Fruit fly (Drosophila melanogaster) whole organism, embryonic: ENCODE results near the gene CG5377.
A peak's percentile ranks its signal among the peaks of the same experiment; 100 is the strongest.

Source experiments
- Asciz ChIP-seq: fragments of 200-800 bp; sonication (Bioruptor generic); optimal IDR thresholded peaks from 2 replicates; lab custom pipeline; 2017; ENCODE audit warnings: missing biosample characterization, mild to moderate bottlenecking, missing genetic modification characterization, missing genetic modification reagents
- Bteb2 ChIP-seq: fragments of 200-800 bp; sonication (Bioruptor generic); optimal IDR thresholded peaks from 2 replicates; lab custom pipeline; 2016; ENCODE audit warnings: missing biosample characterization, missing genetic modification characterization
- CG10321 ChIP-seq: fragments of 200-800 bp; sonication (Bioruptor generic); IDR thresholded peaks from 2 replicates; pipeline ENCODE4 v1.3.6; 2022; ENCODE audit warnings: missing biosample characterization, missing genetic modification characterization
- CG11398 ChIP-seq: fragments of 200-800 bp; sonication (Bioruptor generic); optimal IDR thresholded peaks from 2 replicates; lab custom pipeline; 2016; ENCODE audit warnings: missing biosample characterization, missing genetic modification characterization
- CG11504 ChIP-seq: fragments of 200-800 bp; sonication (Bioruptor generic); optimal IDR thresholded peaks from 3 replicates; lab custom pipeline; 2019; ENCODE audit warnings: missing biosample characterization, mild to moderate bottlenecking, missing genetic modification characterization, moderate library complexity
- CG12942 ChIP-seq: fragments of 200-800 bp; sonication (Bioruptor generic); optimal IDR thresholded peaks from 3 replicates; lab custom pipeline; 2016; ENCODE audit warnings: missing biosample characterization, missing genetic modification characterization
- CG13775 ChIP-seq: fragments of 200-800 bp; sonication (Bioruptor generic); optimal IDR thresholded peaks from 3 replicates; lab custom pipeline; 2017; ENCODE audit warnings: missing biosample characterization, mild to moderate bottlenecking, missing genetic modification characterization
- CG14710 ChIP-seq: fragments of 200-800 bp; sonication (Bioruptor generic); optimal IDR thresholded peaks from 3 replicates; lab custom pipeline; 2019; ENCODE audit warnings: missing biosample characterization, mild to moderate bottlenecking, missing genetic modification characterization, moderate library complexity
- CG15011 ChIP-seq: fragments of 200-800 bp; sonication (Bioruptor generic); optimal IDR thresholded peaks from 3 replicates; lab custom pipeline; 2018; ENCODE audit warnings: missing biosample characterization, mild to moderate bottlenecking, missing genetic modification characterization
- CG16813 ChIP-seq: fragments of 200-800 bp; sonication (Bioruptor generic); IDR thresholded peaks from 3 replicates; pipeline ENCODE4 v1.3.6; 2022; ENCODE audit warnings: missing biosample characterization, missing genetic modification characterization; ENCODE audit not compliant: partially characterized antibody
- CG17186 ChIP-seq: fragments of 200-800 bp; sonication (Bioruptor generic); optimal IDR thresholded peaks from 3 replicates; lab custom pipeline; 2017; ENCODE audit warnings: missing biosample characterization, missing genetic modification reagents, missing genetic modification characterization
- CG17612 ChIP-seq: fragments of 200-800 bp; sonication (Bioruptor generic); IDR thresholded peaks from 2 replicates; pipeline ENCODE4 v1.3.6; 2022; ENCODE audit warnings: missing biosample characterization, missing genetic modification characterization
- CG17829 ChIP-seq: fragments of 200-800 bp; optimal IDR thresholded peaks from 2 replicates; lab custom pipeline; 2019; ENCODE audit warnings: missing biosample characterization, mild to moderate bottlenecking, missing genetic modification characterization, moderate library complexity
- CG2120 ChIP-seq: fragments of 200-800 bp; sonication (Bioruptor generic); optimal IDR thresholded peaks from 3 replicates; lab custom pipeline; 2016; ENCODE audit warnings: missing biosample characterization, missing genetic modification characterization
- CG2199 ChIP-seq: fragments of 200-800 bp; sonication (Bioruptor generic); IDR thresholded peaks from 3 replicates; pipeline ENCODE4 v1.3.6; 2022; ENCODE audit warnings: missing biosample characterization, missing genetic modification characterization
- CG30403 ChIP-seq: fragments of 200-800 bp; sonication (Bioruptor generic); optimal IDR thresholded peaks from 3 replicates; lab custom pipeline; 2016; ENCODE audit warnings: missing biosample characterization, missing genetic modification characterization
- CG30431 ChIP-seq: fragments of 200-800 bp; sonication (Bioruptor generic); optimal IDR thresholded peaks from 2 replicates; lab custom pipeline; 2017; ENCODE audit warnings: missing biosample characterization, missing genetic modification characterization
- CG31365 ChIP-seq: fragments of 200-800 bp; sonication (Bioruptor generic); optimal IDR thresholded peaks from 2 replicates; lab custom pipeline; 2018; ENCODE audit warnings: missing biosample characterization, mild to moderate bottlenecking, missing genetic modification characterization
- CG4617 ChIP-seq: fragments of 200-800 bp; sonication (Bioruptor generic); optimal IDR thresholded peaks from 3 replicates; lab custom pipeline; 2016; ENCODE audit warnings: missing biosample characterization, missing genetic modification characterization, borderline replicate concordance
- CG5180 ChIP-seq: fragments of 200-800 bp; sonication (Bioruptor generic); optimal IDR thresholded peaks from 3 replicates; lab custom pipeline; 2017; ENCODE audit warnings: missing biosample characterization, missing genetic modification characterization, mild to moderate bottlenecking, moderate library complexity, missing genetic modification reagents
- CG8478 ChIP-seq: fragments of >200 bp; optimal IDR thresholded peaks from 2 replicates; lab custom pipeline; 2018
- CG9727 ChIP-seq: fragments of 200-800 bp; sonication (Bioruptor generic); optimal IDR thresholded peaks from 3 replicates; lab custom pipeline; 2017; ENCODE audit warnings: missing biosample characterization, mild to moderate bottlenecking, missing genetic modification characterization
- CTCF ChIP-seq: fragments of 200-800 bp; sonication (Bioruptor generic); optimal IDR thresholded peaks from 2 replicates; lab custom pipeline; 2017; ENCODE audit warnings: missing biosample characterization, mild to moderate bottlenecking, missing genetic modification characterization, moderate library complexity
- CoRest ChIP-seq: fragments of 200-800 bp; sonication (Bioruptor generic); optimal IDR thresholded peaks from 3 replicates; lab custom pipeline; 2018; ENCODE audit warnings: missing biosample characterization, mild to moderate bottlenecking, missing genetic modification characterization, moderate library complexity
- Doc2 ChIP-seq: fragments of 200-800 bp; sonication (Bioruptor generic); IDR thresholded peaks from 2 replicates; pipeline ENCODE4 v1.3.6; 2022; ENCODE audit warnings: missing biosample characterization, missing genetic modification characterization
- Hand ChIP-seq: fragments of 200-800 bp; sonication (Bioruptor generic); optimal IDR thresholded peaks from 2 replicates; lab custom pipeline; 2017; ENCODE audit warnings: mild to moderate bottlenecking, missing biosample characterization, missing genetic modification reagents, missing genetic modification characterization
- Hmr ChIP-seq: fragments of 200-800 bp; sonication (Bioruptor generic); optimal IDR thresholded peaks from 3 replicates; lab custom pipeline; 2017; ENCODE audit warnings: mild to moderate bottlenecking, missing biosample characterization, missing genetic modification reagents, missing genetic modification characterization
- Hr3 ChIP-seq: fragments of 200-800 bp; sonication (Bioruptor generic); optimal IDR thresholded peaks from 3 replicates; lab custom pipeline; 2016; ENCODE audit warnings: missing biosample characterization, missing genetic modification characterization
- Kr ChIP-seq: fragments of 200-800 bp; sonication (Bioruptor generic); optimal IDR thresholded peaks from 2 replicates; lab custom pipeline; 2017; ENCODE audit warnings: missing biosample characterization, mild to moderate bottlenecking, missing genetic modification characterization
- Med ChIP-seq: fragments of 200-800 bp; sonication (Bioruptor generic); peaks from one replicate; lab custom pipeline; 2016; ENCODE audit warnings: missing biosample characterization, missing genetic modification characterization, mild to moderate bottlenecking, inconsistent platforms, moderate library complexity
- NFAT ChIP-seq: fragments of 200-800 bp; sonication (Bioruptor generic); IDR thresholded peaks from 2 replicates; pipeline ENCODE4 v1.3.6; 2022; ENCODE audit warnings: missing biosample characterization, missing genetic modification characterization
- NfI ChIP-seq: fragments of 200-800 bp; sonication (Bioruptor generic); optimal IDR thresholded peaks from 3 replicates; lab custom pipeline; 2018; ENCODE audit warnings: missing biosample characterization, mild to moderate bottlenecking, missing genetic modification characterization, moderate library complexity
- Ptx1 ChIP-seq: fragments of 200-800 bp; sonication (Bioruptor generic); IDR thresholded peaks from 2 replicates; pipeline ENCODE4 v1.3.6; 2022; ENCODE audit warnings: missing biosample characterization, missing genetic modification characterization
- Rx ChIP-seq: fragments of 200-800 bp; sonication (Bioruptor generic); IDR thresholded peaks from 2 replicates; pipeline ENCODE4 v1.3.6; 2022; ENCODE audit warnings: missing biosample characterization, missing genetic modification characterization
- Scr ChIP-seq: fragments of 200-800 bp; sonication (Bioruptor generic); IDR thresholded peaks from 2 replicates; pipeline ENCODE4 v1.3.6; 2022; ENCODE audit warnings: missing biosample characterization, missing genetic modification characterization; ENCODE audit not compliant: partially characterized antibody
- Vsx1 ChIP-seq: fragments of 200-800 bp; sonication (Bioruptor generic); optimal IDR thresholded peaks from 2 replicates; lab custom pipeline; 2017; ENCODE audit warnings: missing biosample characterization, mild to moderate bottlenecking, missing genetic modification characterization, missing genetic modification reagents
- bcd ChIP-seq: fragments of 200-800 bp; sonication (Bioruptor generic); optimal IDR thresholded peaks from 2 replicates; lab custom pipeline; 2017; ENCODE audit warnings: missing biosample characterization, mild to moderate bottlenecking, missing genetic modification characterization
- btn ChIP-seq: fragments of 200-800 bp; sonication (Bioruptor generic); optimal IDR thresholded peaks from 2 replicates; lab custom pipeline; 2016; ENCODE audit warnings: missing biosample characterization, missing genetic modification characterization
- cas ChIP-seq: fragments of 200-800 bp; sonication (Bioruptor generic); IDR thresholded peaks from 2 replicates; pipeline ENCODE4 v1.3.6; 2022; ENCODE audit warnings: missing biosample characterization, missing genetic modification characterization
- caup ChIP-seq: fragments of 200-800 bp; sonication (Bioruptor generic); optimal IDR thresholded peaks from 3 replicates; lab custom pipeline; 2017; ENCODE audit warnings: missing biosample characterization, mild to moderate bottlenecking, missing genetic modification characterization, moderate library complexity; ENCODE audit not compliant: severe bottlenecking
- esg ChIP-seq: fragments of 200-800 bp; sonication (Bioruptor generic); conservative IDR thresholded peaks from 2 replicates; pipeline ENCODE4 v1.3.6; 2022; ENCODE audit warnings: missing biosample characterization, missing genetic modification characterization
- h ChIP-seq: fragments of >200 bp; optimal IDR thresholded peaks from 2 replicates; lab custom pipeline; 2017
- her ChIP-seq: fragments of 200-800 bp; sonication (Bioruptor generic); optimal IDR thresholded peaks from 2 replicates; lab custom pipeline; 2016; ENCODE audit warnings: missing biosample characterization, missing genetic modification characterization
- jigr1 ChIP-seq: fragments of 200-800 bp; sonication (Bioruptor generic); IDR thresholded peaks from 3 replicates; pipeline ENCODE4 v1.3.6; 2022; ENCODE audit warnings: missing biosample characterization, missing genetic modification characterization
- kni ChIP-seq: fragments of 200-800 bp; sonication (Bioruptor generic); optimal IDR thresholded peaks from 3 replicates; lab custom pipeline; 2017; ENCODE audit warnings: mild to moderate bottlenecking, missing biosample characterization, missing genetic modification reagents, missing genetic modification characterization
- lov ChIP-seq, 2 experiments: fragments of 200-800 bp in 1 of 2; fragments of >200 bp in 1 of 2; sonication (Bioruptor generic) in 1 of 2; IDR thresholded peaks in 1 of 2; optimal IDR thresholded peaks in 1 of 2; 2 replicates in 1 of 2; 3 replicates in 1 of 2; pipeline versions ENCODE4 v1.3.6 to Lab custom; 2017 to 2022; ENCODE audit warnings: missing biosample characterization in 1 of 2, missing genetic modification characterization in 1 of 2
- maf-S ChIP-seq: fragments of 200-800 bp; sonication (Bioruptor generic); optimal IDR thresholded peaks from 2 replicates; lab custom pipeline; 2016; ENCODE audit warnings: missing biosample characterization, missing genetic modification characterization
- pros ChIP-seq: fragments of 200-800 bp; sonication (Bioruptor generic); optimal IDR thresholded peaks from 3 replicates; lab custom pipeline; 2019; ENCODE audit warnings: missing biosample characterization, mild to moderate bottlenecking, missing genetic modification characterization, moderate library complexity
- ranshi ChIP-seq: fragments of 200-800 bp; sonication (Bioruptor generic); IDR thresholded peaks from 2 replicates; pipeline ENCODE4 v1.3.6; 2022; ENCODE audit warnings: missing biosample characterization, missing genetic modification characterization
- sens-2 ChIP-seq: fragments of 200-800 bp; sonication (Bioruptor generic); IDR thresholded peaks from 2 replicates; pipeline ENCODE4 v1.3.6; 2022; ENCODE audit warnings: missing biosample characterization, missing genetic modification characterization
- sima ChIP-seq: fragments of 200-800 bp; sonication (Bioruptor generic); optimal IDR thresholded peaks from 2 replicates; lab custom pipeline; 2016; ENCODE audit warnings: missing biosample characterization, missing genetic modification characterization
- sob ChIP-seq: fragments of 200-800 bp; sonication (Bioruptor generic); IDR thresholded peaks from 2 replicates; pipeline ENCODE4 v1.3.6; 2022; ENCODE audit warnings: missing biosample characterization, missing genetic modification characterization
- zfh2 ChIP-seq: fragments of 200-800 bp; sonication (Bioruptor generic); optimal IDR thresholded peaks from 2 replicates; lab custom pipeline; 2016; ENCODE audit warnings: missing biosample characterization, missing genetic modification characterization

The CG5377 gene

dm6 chr3R:22503630-22504029 is 35.7 kb upstream of the CG5377 start (continued):
- TF ChIP-seq CG9727 (GFP tag; lab: Kevin White, UChicago) (no peak), cas (GFP tag; lab: Robert Waterston, UW) (no peak), CG11504 (tag; lab: Kevin White, UChicago) (peak; percentile 27), Rx (no peak), CTCF (GFP tag; lab: Kevin White, UChicago) (no peak), CG2120 (GFP tag; lab: Kevin White, UChicago) (peak; percentile 58), CoRest (tag; lab: Kevin White, UChicago) (no peak), CG30403 (no peak), esg (no peak), bcd (GFP tag; lab: Kevin White, UChicago) (no peak), CG11398 (GFP tag; lab: Kevin White, UChicago) (no peak), Hand (GFP tag; lab: Kevin White, UChicago) (peak; percentile 3), CG30431 (GFP tag; lab: Kevin White, UChicago) (no peak), CG4617 (GFP tag; lab: Kevin White, UChicago) (no peak), btn (GFP tag; lab: Kevin White, UChicago) (no peak), CG2199 (GFP tag; lab: Robert Waterston, UW) (no peak), CG16813 (GFP tag; lab: Robert Waterston, UW) (no peak), sens-2 (GFP tag; lab: Robert Waterston, UW) (no peak), Vsx1 (no peak), ranshi (GFP tag; lab: Robert Waterston, UW) (no peak), zfh2 (GFP tag; lab: Kevin White, UChicago) (no peak), CG17612 (no peak), CG15011 (GFP tag; lab: Kevin White, UChicago) (no peak), pros (GFP tag; lab: Kevin White, UChicago) (no peak), CG5180 (no peak), maf-S (GFP tag; lab: Kevin White, UChicago) (no peak), sob (peak; percentile 49; the same call in 1 of the 2 replicates), caup (GFP tag; lab: Kevin White, UChicago) (peak; percentile 30), Hr3 (GFP tag; lab: Kevin White, UChicago) (no peak), CG13775 (GFP tag; lab: Kevin White, UChicago) (no peak), CG12942 (no peak), Med (GFP tag; lab: Kevin White, UChicago) (peak; percentile 72), CG17186 (GFP tag; lab: Kevin White, UChicago) (no peak), CG17829 (tag; lab: Kevin White, UChicago) (no peak), lov (optimal IDR thresholded peaks at IDR 0.05; lab: Kevin White, UChicago) (no peak), lov (GFP tag; IDR thresholded peaks at IDR 0.05; lab: Robert Waterston, UW) (no peak), NFAT (GFP tag; lab: Robert Waterston, UW) (no peak), Ptx1 (no peak), Asciz (GFP tag; lab: Kevin White, UChicago) (no peak), kni (GFP tag; lab: Kevin White, UChicago) (no peak), NfI (GFP tag; lab: Kevin White, UChicago) (peak; percentile 12), CG10321 (GFP tag; lab: Robert Waterston, UW) (no peak), CG31365 (tag; lab: Kevin White, UChicago) (no peak), CG8478 (lab: Kevin White, UChicago) (no peak), jigr1 (GFP tag; lab: Robert Waterston, UW) (no peak), sima (GFP tag; lab: Kevin White, UChicago) (no peak), h (lab: Kevin White, UChicago) (no peak), Doc2 (GFP tag; lab: Robert Waterston, UW) (no peak), Scr (no peak), Kr (GFP tag; lab: Kevin White, UChicago) (no peak), CG14710 (tag; lab: Kevin White, UChicago) (no peak), her (GFP tag; lab: Kevin White, UChicago) (no peak), Bteb2 (no peak), Hmr (GFP tag; lab: Kevin White, UChicago) (peak; percentile 61)
